Fruit fly (Drosophila melanogaster): ENCODE measurements around the gene CG6013.

The CG6013 gene

DNA sequence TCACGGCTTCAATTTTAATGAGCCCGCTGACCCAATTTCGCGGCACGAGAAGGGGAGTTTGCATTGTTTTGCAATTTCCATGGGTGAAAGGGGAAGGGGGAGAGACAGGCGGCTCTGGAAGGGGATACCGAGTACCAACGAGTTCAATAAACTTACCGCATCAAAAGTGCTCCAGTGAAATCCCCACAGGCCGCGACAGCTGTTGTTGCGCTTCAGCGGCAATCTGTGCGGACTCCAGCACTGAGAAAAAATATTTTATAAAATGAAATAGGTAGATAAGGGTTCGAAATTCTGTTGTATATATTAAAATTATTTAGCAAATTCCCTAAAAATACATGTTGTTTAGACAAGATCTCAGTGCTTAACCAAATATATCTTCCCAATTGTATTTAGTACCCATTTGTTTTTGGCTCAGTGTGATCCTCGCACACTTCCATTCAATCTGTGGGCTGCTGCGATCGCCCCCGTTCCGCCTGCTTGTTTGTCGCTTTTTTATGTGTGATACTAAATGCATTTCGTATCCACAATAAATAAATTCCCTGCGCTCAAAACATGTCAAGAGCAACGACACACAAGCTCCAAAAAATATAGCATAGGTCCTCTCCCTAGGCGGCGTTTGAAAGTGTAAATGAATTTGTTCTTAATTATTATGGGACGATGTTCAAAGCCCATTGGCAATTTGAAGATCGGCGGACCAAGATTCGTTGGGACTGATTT lies 35.6 kb upstream of the CG6013 start (continued):
- TF ChIP-seq HHEX (GFP tag; optimal IDR thresholded peaks at IDR 0.05): peak; percentile 70
- peak; percentile 80 for TF ChIP-seq CG10366 (GFP tag; IDR thresholded peaks at IDR 0.05)
- peak; percentile 83 for TF ChIP-seq CG7839 (tag; optimal IDR thresholded peaks at IDR 0.05)
- TF ChIP-seq tin (GFP tag; optimal IDR thresholded peaks at IDR 0.05): peak; percentile 84
- TF ChIP-seq CG31224 (GFP tag; IDR thresholded peaks at IDR 0.05): peak; percentile 34; the same call in 1 of the 2 replicates
- TF ChIP-seq exex (tag; optimal IDR thresholded peaks at IDR 0.05): no peak
- TF ChIP-seq dmrt11E (tag; optimal IDR thresholded peaks at IDR 0.05): peak; percentile 83
- peak; percentile 25 for TF ChIP-seq CG10565 (GFP tag; optimal IDR thresholded peaks at IDR 0.05)
- TF ChIP-seq Six4 (GFP tag; optimal IDR thresholded peaks at IDR 0.05): peak; percentile 72
- peak; percentile 69 for TF ChIP-seq CG1602 (GFP tag; optimal IDR thresholded peaks at IDR 0.05)
- TF ChIP-seq Rx (GFP tag; IDR thresholded peaks at IDR 0.05): peak; percentile 77
- TF ChIP-seq Meics (GFP tag; optimal IDR thresholded peaks at IDR 0.05): peak; percentile 2
- TF ChIP-seq chinmo (GFP tag; IDR thresholded peaks at IDR 0.05; ENCODE audit: partially characterized antibody): no peak
- peak; percentile 56; the same call in 1 of the 2 replicates for TF ChIP-seq CG4404 (GFP tag; IDR thresholded peaks at IDR 0.05)
- no peak for TF ChIP-seq CG3995 (GFP tag; optimal IDR thresholded peaks at IDR 0.05)
- no peak for TF ChIP-seq al (GFP tag; IDR thresholded peaks at IDR 0.05)
- TF ChIP-seq CHES-1-like (GFP tag; optimal IDR thresholded peaks at IDR 0.05): no peak
- peak in 1 of 2 experiments; percentile 41 for TF ChIP-seq crp (GFP tag; optimal IDR thresholded peaks at IDR 0.05)
- peak; percentile 67 for TF ChIP-seq Aef1 (GFP tag; IDR thresholded peaks at IDR 0.05)
- peak; percentile 58 for TF ChIP-seq CG10431 (GFP tag; optimal IDR thresholded peaks at IDR 0.05)
- TF ChIP-seq CG12071 (GFP tag; optimal IDR thresholded peaks at IDR 0.05): peak; percentile 47
- no peak for TF ChIP-seq CG11085 (GFP tag; IDR thresholded peaks at IDR 0.05)
- TF ChIP-seq Lim3 (GFP tag; IDR thresholded peaks at IDR 0.05): peak; percentile 41; the same call in 1 of the 2 replicates
- no peak for TF ChIP-seq NFAT (GFP tag; IDR thresholded peaks at IDR 0.05)

DNA sequence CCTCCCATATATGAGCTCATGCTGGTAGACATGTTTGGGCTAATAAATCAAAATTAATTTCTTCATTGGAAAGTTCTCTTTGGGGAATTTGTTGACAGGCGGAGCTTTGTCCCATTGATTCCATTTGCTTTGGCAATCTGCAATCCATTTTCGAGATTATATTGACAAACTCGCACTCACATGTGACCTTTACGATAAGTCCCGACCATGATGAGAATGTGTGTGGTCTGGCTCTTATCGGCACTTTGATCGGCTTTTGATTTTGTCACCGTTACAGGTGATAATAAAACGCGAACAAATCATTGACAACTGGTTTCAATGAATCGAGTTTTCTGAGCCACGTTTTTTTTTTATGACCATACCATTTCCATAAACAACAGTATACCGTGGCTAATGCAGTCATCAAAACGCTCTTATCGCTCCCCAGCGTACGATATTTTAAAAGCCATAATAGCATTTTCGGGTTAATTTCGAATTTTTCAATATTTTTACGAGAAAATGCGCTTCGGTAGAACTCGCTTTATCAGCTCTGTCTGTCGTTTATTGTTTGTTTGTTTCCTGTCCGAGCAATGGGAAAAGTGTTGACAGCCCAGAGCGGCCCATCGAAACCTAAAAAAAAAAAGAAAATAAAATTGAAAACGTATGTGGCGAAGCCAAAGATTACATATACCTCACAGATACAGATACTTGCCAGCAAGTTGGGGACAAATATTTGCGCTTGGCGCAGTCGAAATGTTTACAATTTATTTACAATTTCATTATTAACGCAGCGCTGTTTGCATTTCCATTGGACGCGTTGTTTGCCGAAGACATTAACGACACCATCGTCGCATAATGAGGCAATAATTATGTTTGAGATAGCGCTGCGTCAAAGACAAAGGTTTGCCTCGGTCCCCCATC lies 33.7 kb upstream of the CG6013 start:
- TF ChIP-seq YL-1 (GFP tag; optimal IDR thresholded peaks at IDR 0.05) (peak; percentile 92), cwo (GFP tag; optimal IDR thresholded peaks at IDR 0.05) (peak; percentile 25), CG2116 (GFP tag; optimal IDR thresholded peaks at IDR 0.05) (peak; percentile 76), CG12236 (GFP tag; optimal IDR thresholded peaks at IDR 0.05) (peak; percentile 93), D (optimal IDR thresholded peaks at IDR 0.05) (no peak), D (GFP tag; optimal IDR thresholded peaks at IDR 0.05) (peak; percentile 79), Hmx (GFP tag; optimal IDR thresholded peaks at IDR 0.05) (no peak), HLH3B (GFP tag; IDR thresholded peaks at IDR 0.05) (peak; percentile 52; the same call in 1 of the 2 replicates), CG43689 (GFP tag; IDR thresholded peaks at IDR 0.05) (no peak), CG13894 (tag; optimal IDR thresholded peaks at IDR 0.05) (no peak), CG4328 (GFP tag; optimal IDR thresholded peaks at IDR 0.05) (no peak), CG14860 (GFP tag; IDR thresholded peaks at IDR 0.05; ENCODE audit: partially characterized antibody) (no peak), Abd-B (GFP tag; optimal IDR thresholded peaks at IDR 0.05) (peak; percentile 12), CG17359 (tag; optimal IDR thresholded peaks at IDR 0.05) (peak; percentile 65), Scr (GFP tag; IDR thresholded peaks at IDR 0.05; ENCODE audit: partially characterized antibody) (no peak), Hr39 (optimal IDR thresholded peaks at IDR 0.05) (no peak), E2f2 (GFP tag; IDR thresholded peaks at IDR 0.05) (peak; percentile 61; the same call in 1 of the 2 replicates), CG14441 (GFP tag; IDR thresholded peaks at IDR 0.05) (0 out of 2 replicates have a peak, but pooled peaks have one; percentile 12), CG11560 (tag; IDR thresholded peaks at IDR 0.05) (no peak), CG32532 (GFP tag; IDR thresholded peaks at IDR 0.05) (no peak), Kr (GFP tag; optimal IDR thresholded peaks at IDR 0.05) (peak; percentile 95), CG10565 (GFP tag; optimal IDR thresholded peaks at IDR 0.05) (no peak), wdn (GFP tag; IDR thresholded peaks at IDR 0.05) (no peak), CG5953 (GFP tag; IDR thresholded peaks at IDR 0.05) (peak; percentile 82), nerfin-1 (tag; optimal IDR thresholded peaks at IDR 0.05) (peak; percentile 76)

Data from whole organism, embryonic.